Fruit fly (Drosophila melanogaster) whole organism, embryonic: ENCODE measurements around the gene DCAF12.
A peak's percentile ranks its signal among the peaks of the same experiment; 100 is the strongest.

Experiments
- CG10654 ChIP-seq: fragments of 200-800 bp; sonication (Bioruptor generic); optimal IDR thresholded peaks from 2 replicates; lab custom pipeline; 2016; ENCODE audit warnings: missing biosample characterization, missing genetic modification characterization
- CG13424 ChIP-seq: fragments of 200-800 bp; sonication (Bioruptor generic); optimal IDR thresholded peaks from 2 replicates; lab custom pipeline; 2019; ENCODE audit warnings: missing biosample characterization, mild to moderate bottlenecking, missing genetic modification characterization, moderate library complexity
- CG1603 ChIP-seq: fragments of 200-800 bp; sonication (Bioruptor generic); optimal IDR thresholded peaks from 2 replicates; lab custom pipeline; 2019; ENCODE audit warnings: missing biosample characterization, mild to moderate bottlenecking, missing genetic modification characterization, moderate library complexity
- CG17359 ChIP-seq: fragments of 200-800 bp; sonication (Bioruptor generic); optimal IDR thresholded peaks from 3 replicates; lab custom pipeline; 2018; ENCODE audit warnings: missing biosample characterization, mild to moderate bottlenecking, missing genetic modification characterization, moderate library complexity
- CG18599 ChIP-seq: fragments of 200-800 bp; sonication (Bioruptor generic); optimal IDR thresholded peaks from 3 replicates; lab custom pipeline; 2017; ENCODE audit warnings: missing biosample characterization, missing genetic modification characterization, mild to moderate bottlenecking, moderate library complexity, missing genetic modification reagents
- CG2120 ChIP-seq: fragments of 200-800 bp; sonication (Bioruptor generic); optimal IDR thresholded peaks from 3 replicates; lab custom pipeline; 2016; ENCODE audit warnings: missing biosample characterization, missing genetic modification characterization
- CG32772 ChIP-seq: fragments of 200-800 bp; sonication (Bioruptor generic); IDR thresholded peaks from 2 replicates; pipeline ENCODE4 v1.3.6; 2022; ENCODE audit warnings: missing biosample characterization, missing genetic modification characterization
- CG4730 ChIP-seq: fragments of 200-800 bp; sonication (Bioruptor generic); IDR thresholded peaks from 2 replicates; pipeline ENCODE4 v1.3.6; 2022; ENCODE audit warnings: missing biosample characterization, missing genetic modification characterization
- CG6175 ChIP-seq: fragments of 200-800 bp; sonication (Bioruptor generic); IDR thresholded peaks from 3 replicates; pipeline ENCODE4 v1.3.6; 2022; ENCODE audit warnings: missing biosample characterization, missing genetic modification characterization
- CG7357 ChIP-seq: fragments of 200-800 bp; sonication (Bioruptor generic); IDR thresholded peaks from 3 replicates; pipeline ENCODE4 v1.3.6; 2022; ENCODE audit warnings: missing biosample characterization, missing genetic modification characterization
- Dbx ChIP-seq: fragments of 200-800 bp; sonication (Bioruptor generic); IDR thresholded peaks from 3 replicates; pipeline ENCODE4 v1.3.6; 2022; ENCODE audit warnings: missing biosample characterization, missing genetic modification characterization
- E2f1 ChIP-seq: fragments of 200-800 bp; sonication (Bioruptor generic); IDR thresholded peaks from 2 replicates; pipeline ENCODE4 v1.3.6; 2022; ENCODE audit warnings: missing biosample characterization, missing genetic modification characterization
- GATAe ChIP-seq: fragments of 200-800 bp; sonication (Bioruptor generic); conservative IDR thresholded peaks from 2 replicates; pipeline ENCODE4 v1.3.6; 2022; ENCODE audit warnings: missing biosample characterization, missing genetic modification characterization
- HHEX ChIP-seq: fragments of 200-800 bp; sonication (Bioruptor generic); optimal IDR thresholded peaks from 3 replicates; lab custom pipeline; 2017; ENCODE audit warnings: missing biosample characterization, mild to moderate bottlenecking, missing genetic modification characterization, missing genetic modification reagents
- Hand ChIP-seq: fragments of 200-800 bp; sonication (Bioruptor generic); optimal IDR thresholded peaks from 2 replicates; lab custom pipeline; 2017; ENCODE audit warnings: mild to moderate bottlenecking, missing biosample characterization, missing genetic modification reagents, missing genetic modification characterization
- HmgD ChIP-seq: fragments of 200-800 bp; sonication (Bioruptor generic); optimal IDR thresholded peaks from 3 replicates; lab custom pipeline; 2016; ENCODE audit warnings: missing biosample characterization, missing genetic modification characterization
- MBD-R2 ChIP-seq: fragments of 200-800 bp; sonication (Bioruptor generic); IDR thresholded peaks from 2 replicates; pipeline ENCODE4 v1.3.6; 2022; ENCODE audit warnings: missing biosample characterization, missing genetic modification characterization
- PHDP ChIP-seq: fragments of 200-800 bp; sonication (Bioruptor generic); optimal IDR thresholded peaks from 3 replicates; lab custom pipeline; 2018; ENCODE audit warnings: missing biosample characterization, mild to moderate bottlenecking, missing genetic modification characterization, moderate library complexity
- Ssrp ChIP-seq: fragments of 200-800 bp; sonication (Bioruptor generic); optimal IDR thresholded peaks from 2 replicates; lab custom pipeline; 2018; ENCODE audit warnings: missing biosample characterization, mild to moderate bottlenecking, missing genetic modification characterization, moderate library complexity
- chinmo ChIP-seq: fragments of 200-800 bp; sonication (Bioruptor generic); IDR thresholded peaks from 4 replicates; pipeline ENCODE4 v1.3.6; 2022; ENCODE audit warnings: missing biosample characterization, missing genetic modification characterization; ENCODE audit not compliant: partially characterized antibody
- crc ChIP-seq: fragments of 200-800 bp; sonication (Bioruptor generic); optimal IDR thresholded peaks from 2 replicates; lab custom pipeline; 2016; ENCODE audit warnings: missing biosample characterization, missing genetic modification characterization
- crp ChIP-seq, 2 experiments: fragments of 200-800 bp; sonication (Bioruptor generic); optimal IDR thresholded peaks; 2 replicates in 1 of 2; 3 replicates in 1 of 2; lab custom pipeline; 2017; ENCODE audit warnings: missing biosample characterization in 2 of 2, missing genetic modification characterization in 2 of 2, mild to moderate bottlenecking in 1 of 2, moderate library complexity in 1 of 2
- eve ChIP-seq, 2 experiments: fragments of >200 bp; optimal IDR thresholded peaks; 2 replicates each; lab custom pipeline; 2017; ENCODE audit warnings: missing biosample characterization in 2 of 2, missing genetic modification characterization in 2 of 2
- ewg ChIP-seq: fragments of 200-800 bp; sonication (Bioruptor generic); optimal IDR thresholded peaks from 3 replicates; lab custom pipeline; 2017; ENCODE audit warnings: mild to moderate bottlenecking, missing biosample characterization, missing genetic modification reagents, missing genetic modification characterization
- fd102C ChIP-seq: fragments of 200-800 bp; sonication (Bioruptor generic); optimal IDR thresholded peaks from 2 replicates; lab custom pipeline; 2018; ENCODE audit warnings: missing biosample characterization, mild to moderate bottlenecking, missing genetic modification characterization, moderate library complexity
- fd96Cb ChIP-seq: fragments of 200-800 bp; sonication (Bioruptor generic); optimal IDR thresholded peaks from 2 replicates; lab custom pipeline; 2018; ENCODE audit warnings: missing biosample characterization, mild to moderate bottlenecking, missing genetic modification characterization, moderate library complexity
- gcm2 ChIP-seq: fragments of 200-800 bp; sonication (Bioruptor generic); optimal IDR thresholded peaks from 2 replicates; lab custom pipeline; 2016; ENCODE audit warnings: missing biosample characterization, missing genetic modification characterization
- kay ChIP-seq: fragments of 200-800 bp; sonication (Bioruptor generic); optimal IDR thresholded peaks from 2 replicates; lab custom pipeline; 2016; ENCODE audit warnings: missing biosample characterization, missing genetic modification characterization
- lab ChIP-seq: fragments of 200-800 bp; sonication (Bioruptor generic); optimal IDR thresholded peaks from 3 replicates; lab custom pipeline; 2017; ENCODE audit warnings: missing biosample characterization, missing genetic modification characterization, mild to moderate bottlenecking, moderate library complexity, missing genetic modification reagents
- nerfin-2 ChIP-seq: fragments of 200-800 bp; sonication (Bioruptor generic); IDR thresholded peaks from 2 replicates; pipeline ENCODE4 v1.3.6; 2022; ENCODE audit warnings: missing biosample characterization, missing genetic modification characterization; ENCODE audit not compliant: partially characterized antibody
- oc ChIP-seq: fragments of 200-800 bp; sonication (Bioruptor generic); optimal IDR thresholded peaks from 2 replicates; lab custom pipeline; 2018; ENCODE audit warnings: missing biosample characterization, mild to moderate bottlenecking, missing genetic modification characterization, moderate library complexity
- otp ChIP-seq: fragments of 200-800 bp; sonication (Bioruptor generic); IDR thresholded peaks from 3 replicates; pipeline ENCODE4, ENCODE4 v1.3.6; 2022; ENCODE audit warnings: missing biosample characterization, missing genetic modification characterization
- pita ChIP-seq: fragments of 200-800 bp; sonication (Bioruptor generic); optimal IDR thresholded peaks from 2 replicates; lab custom pipeline; 2017; ENCODE audit warnings: missing biosample characterization, mild to moderate bottlenecking, missing genetic modification characterization
- psq ChIP-seq: fragments of 200-800 bp; sonication (Bioruptor generic); optimal IDR thresholded peaks from 2 replicates; lab custom pipeline; 2017; ENCODE audit warnings: missing biosample characterization, missing genetic modification characterization
- sim ChIP-seq: fragments of 200-800 bp; sonication (Bioruptor generic); IDR thresholded peaks from 2 replicates; pipeline ENCODE4 v1.3.6; 2022; ENCODE audit warnings: missing biosample characterization, missing genetic modification characterization
- slbo ChIP-seq: fragments of 200-800 bp; sonication (Bioruptor generic); IDR thresholded peaks from 2 replicates; pipeline ENCODE4 v1.3.6; 2022; ENCODE audit warnings: missing biosample characterization, missing genetic modification characterization
- sug ChIP-seq: fragments of 200-800 bp; optimal IDR thresholded peaks from 2 replicates; lab custom pipeline; 2019; ENCODE audit warnings: missing biosample characterization, mild to moderate bottlenecking, missing genetic modification characterization, moderate library complexity
- tio ChIP-seq: fragments of 200-800 bp; sonication (Bioruptor generic); optimal IDR thresholded peaks from 2 replicates; lab custom pipeline; 2017; ENCODE audit warnings: missing biosample characterization, missing genetic modification characterization, inconsistent platforms
- toy ChIP-seq: fragments of 200-800 bp; sonication (Bioruptor generic); IDR thresholded peaks from 2 replicates; pipeline ENCODE4 v1.3.6; 2022; ENCODE audit warnings: missing biosample characterization, missing genetic modification characterization
- yki ChIP-seq: fragments of >200 bp; optimal IDR thresholded peaks from 3 replicates; lab custom pipeline; 2018

DCAF12 gene

dm6 chr3R:11991538-11992164 lies 25.2 kb downstream of the DCAF12 start (continued):
- TF ChIP-seq HmgD (GFP tag; lab: Kevin White, UChicago), result no peak
- TF ChIP-seq GATAe (GFP tag; lab: Robert Waterston, UW), result no peak
- no peak for TF ChIP-seq sim (GFP tag; lab: Robert Waterston, UW)
- no peak for TF ChIP-seq ewg (GFP tag; lab: Kevin White, UChicago)
- TF ChIP-seq psq (GFP tag; lab: Kevin White, UChicago), result no peak
- TF ChIP-seq lab (GFP tag; lab: Kevin White, UChicago), result peak; percentile 5
- no peak for TF ChIP-seq Hand (GFP tag; lab: Kevin White, UChicago)
- no peak for TF ChIP-seq toy (GFP tag; lab: Robert Waterston, UW)
- no peak for TF ChIP-seq CG7357 (GFP tag; lab: Robert Waterston, UW)
- TF ChIP-seq PHDP (tag; lab: Kevin White, UChicago), result peak; percentile 5
- TF ChIP-seq crc (GFP tag; lab: Kevin White, UChicago), result no peak
- no peak for TF ChIP-seq slbo (GFP tag; lab: Robert Waterston, UW)
- TF ChIP-seq CG6175, result no peak
- no peak for TF ChIP-seq Ssrp
- TF ChIP-seq fd102C (GFP tag; lab: Kevin White, UChicago), result no peak
- TF ChIP-seq yki (lab: Kevin White, UChicago), result no peak
- TF ChIP-seq CG2120 (GFP tag; lab: Kevin White, UChicago), result no peak
- no peak for TF ChIP-seq CG1603 (tag; lab: Kevin White, UChicago)
- TF ChIP-seq CG32772 (GFP tag; lab: Robert Waterston, UW), result no peak
- no peak for TF ChIP-seq crp (GFP tag; optimal IDR thresholded peaks at IDR 0.05; lab: Kevin White, UChicago)
- TF ChIP-seq pita (GFP tag; lab: Kevin White, UChicago), result no peak
- no peak for TF ChIP-seq gcm2 (GFP tag; lab: Kevin White, UChicago)
- no peak for TF ChIP-seq CG17359 (tag; lab: Kevin White, UChicago)
- TF ChIP-seq HHEX, result no peak
- TF ChIP-seq Dbx (GFP tag; lab: Robert Waterston, UW), result no peak
- no peak for TF ChIP-seq fd96Cb (tag; lab: Kevin White, UChicago)
- TF ChIP-seq eve (GFP tag; optimal IDR thresholded peaks at IDR 0.05; lab: Kevin White, UChicago), result no peak
- TF ChIP-seq nerfin-2 (GFP tag; lab: Robert Waterston, UW), result no peak
- no peak for TF ChIP-seq otp (GFP tag; lab: Robert Waterston, UW)
- no peak for TF ChIP-seq CG4730
- TF ChIP-seq CG13424 (tag; lab: Kevin White, UChicago), result no peak
- TF ChIP-seq sug (tag; lab: Kevin White, UChicago), result no peak
- TF ChIP-seq E2f1 (GFP tag; lab: Robert Waterston, UW), result no peak
- no peak for TF ChIP-seq CG18599
- no peak for TF ChIP-seq CG10654
- TF ChIP-seq MBD-R2 (GFP tag; lab: Robert Waterston, UW), result no peak

- TF ChIP-seq oc (tag; lab: Kevin White, UChicago), result peak; percentile 29
- 0 out of 4 replicates have a peak, but pooled peaks have one; percentile 53 for TF ChIP-seq chinmo (GFP tag; lab: Robert Waterston, UW)
- TF ChIP-seq kay (GFP tag; lab: Kevin White, UChicago), result no peak
- no peak for TF ChIP-seq tio (GFP tag; lab: Kevin White, UChicago)
- TF ChIP-seq, all 482 proteins: peak for 2
Measured at dm6 chr3R:11989996-11990395, 26.8 kb downstream of the DCAF12 start.
